Worm (Caenorhabditis elegans) whole organism, midembryonic: Measurements from ENCODE around the gene mig-17.

Experiments used
- cog-1 ChIP-seq: sonication (generic microtip); optimal IDR thresholded peaks from 2 replicates; lab custom pipeline; 2016; ENCODE audit warnings: missing genetic modification characterization, missing compliant biosample characterization
- med-1 ChIP-seq: sonication (generic microtip); optimal IDR thresholded peaks from 2 replicates; lab custom pipeline; 2017; ENCODE audit warnings: missing genetic modification characterization, mild to moderate bottlenecking, missing compliant biosample characterization, antibody characterized with exemption, missing genetic modification reagents; ENCODE audit not compliant: insufficient read depth
- ref-1 ChIP-seq: fragments of 200-800 bp; sonication (Bioruptor generic); conservative IDR thresholded peaks from 2 replicates; pipeline ENCODE4 v1.3.6; 2022; ENCODE audit warnings: missing genetic modification reagents, missing genetic modification characterization, missing compliant biosample characterization
- tab-1 ChIP-seq: fragments of 200-800 bp; sonication (Bioruptor generic); IDR thresholded peaks from 2 replicates; pipeline ENCODE4 v1.3.6; 2022; ENCODE audit warnings: missing genetic modification characterization, missing compliant biosample characterization

ce11 chrV:11496283-11496682 is 49.8 kb downstream of the mig-17 start, which contains the start of gene htrl-1:
- TF ChIP-seq cog-1 (tag; lab: Kevin White, UChicago) (no peak), ref-1 (GFP tag; lab: Robert Waterston, UW) (no peak), med-1 (GFP tag; lab: Kevin White, UChicago) (no peak), tab-1 (GFP tag; lab: Robert Waterston, UW) (no peak)
